Worm (Caenorhabditis elegans) whole organism, late embryonic: Measurements from ENCODE around the gene K05F1.14.
"Not testable (repeated sequence)": the region's sequence is repeated elsewhere in the genome, so short reads cannot be mapped to it uniquely, and the experiment has no call there.

Experiments
- C08G9.2 ChIP-seq: sonication (generic microtip); optimal IDR thresholded peaks from 2 replicates; lab custom pipeline; 2016; ENCODE audit warnings: mild to moderate bottlenecking, missing genetic modification characterization, moderate library complexity, missing compliant biosample characterization
- C38D4.7 ChIP-seq: fragments of 200-800 bp; sonication (Bioruptor generic); optimal IDR thresholded peaks from 2 replicates; lab custom pipeline; 2018; ENCODE audit warnings: mild to moderate bottlenecking, missing genetic modification characterization, moderate library complexity, missing compliant biosample characterization
- K09A11.1 ChIP-seq: sonication (generic microtip); optimal IDR thresholded peaks from 2 replicates; lab custom pipeline; 2017; ENCODE audit warnings: antibody characterized with exemption, mild to moderate bottlenecking, missing genetic modification characterization, missing compliant biosample characterization; ENCODE audit not compliant: insufficient read depth
- Y22D7AL.16 ChIP-seq: sonication (generic microtip); optimal IDR thresholded peaks from 2 replicates; lab custom pipeline; 2016; ENCODE audit warnings: missing genetic modification characterization, missing compliant biosample characterization
- ceh-19 ChIP-seq: fragments of 200-800 bp; sonication (Bioruptor generic); optimal IDR thresholded peaks from 2 replicates; lab custom pipeline; 2018; ENCODE audit warnings: mild to moderate bottlenecking, missing genetic modification characterization, missing compliant biosample characterization
- ceh-2 ChIP-seq: sonication (generic microtip); optimal IDR thresholded peaks from 2 replicates; lab custom pipeline; 2016; ENCODE audit warnings: missing genotype, missing genetic modification characterization, missing compliant biosample characterization
- ceh-22 ChIP-seq: sonication (generic microtip); optimal IDR thresholded peaks from 2 replicates; lab custom pipeline; 2017; ENCODE audit warnings: missing biosample characterization, missing genetic modification characterization
- ceh-31 ChIP-seq: sonication (generic microtip); optimal IDR thresholded peaks from 2 replicates; lab custom pipeline; 2016; ENCODE audit warnings: missing genetic modification characterization, missing compliant biosample characterization
- ceh-34 ChIP-seq: sonication (generic microtip); optimal IDR thresholded peaks from 2 replicates; lab custom pipeline; 2016; ENCODE audit warnings: mild to moderate bottlenecking, missing genetic modification characterization, missing compliant biosample characterization
- ceh-45 ChIP-seq: fragments of 200-800 bp; sonication (Bioruptor generic); IDR thresholded peaks from 2 replicates; pipeline ENCODE4 v1.3.6; 2022; ENCODE audit warnings: missing genetic modification reagents, missing genetic modification characterization, missing compliant biosample characterization
- che-1 ChIP-seq: sonication (generic microtip); optimal IDR thresholded peaks from 2 replicates; lab custom pipeline; 2016; ENCODE audit warnings: mild to moderate bottlenecking, missing genetic modification characterization, missing compliant biosample characterization
- dmd-4 ChIP-seq: sonication (generic microtip); optimal IDR thresholded peaks from 2 replicates; lab custom pipeline; 2016; ENCODE audit warnings: borderline replicate concordance, missing genetic modification characterization, missing compliant biosample characterization
- elt-2 ChIP-seq: sonication (generic microtip); optimal IDR thresholded peaks from 2 replicates; lab custom pipeline; 2016; ENCODE audit warnings: missing genetic modification reagents, missing genetic modification characterization, missing compliant biosample characterization
- ets-4 ChIP-seq: sonication (generic microtip); optimal IDR thresholded peaks from 2 replicates; lab custom pipeline; 2016; ENCODE audit warnings: missing genetic modification characterization, missing compliant biosample characterization
- fax-1 ChIP-seq: sonication (generic microtip); optimal IDR thresholded peaks from 2 replicates; lab custom pipeline; 2016; ENCODE audit warnings: missing genotype, missing genetic modification characterization, missing compliant biosample characterization
- hlh-13 ChIP-seq: fragments of 200-800 bp; sonication (Bioruptor generic); optimal IDR thresholded peaks from 2 replicates; lab custom pipeline; 2018; ENCODE audit warnings: mild to moderate bottlenecking, missing genetic modification characterization, missing compliant biosample characterization
- lim-6 ChIP-seq: sonication (generic microtip); optimal IDR thresholded peaks from 2 replicates; lab custom pipeline; 2016; ENCODE audit warnings: missing genetic modification characterization, missing compliant biosample characterization
- lin-11 ChIP-seq: fragments of 200-800 bp; sonication (Bioruptor generic); optimal IDR thresholded peaks from 2 replicates; lab custom pipeline; 2018; ENCODE audit warnings: mild to moderate bottlenecking, missing genetic modification characterization, missing compliant biosample characterization
- nfya-1 ChIP-seq: sonication (generic microtip); optimal IDR thresholded peaks from 2 replicates; lab custom pipeline; 2017; ENCODE audit warnings: missing genetic modification characterization, mild to moderate bottlenecking, missing compliant biosample characterization, antibody characterized with exemption, moderate library complexity
- nhr-232 ChIP-seq: sonication (generic microtip); optimal IDR thresholded peaks from 2 replicates; lab custom pipeline; 2016; ENCODE audit warnings: missing genetic modification characterization, missing compliant biosample characterization
- pat-9 ChIP-seq: fragments of 200-800 bp; sonication (Bioruptor generic); optimal IDR thresholded peaks from 2 replicates; lab custom pipeline; 2018; ENCODE audit warnings: mild to moderate bottlenecking, missing genetic modification characterization, moderate library complexity, missing compliant biosample characterization
- pax-1 ChIP-seq: fragments of 150-350 bp; optimal IDR thresholded peaks from 2 replicates; lab custom pipeline; 2014; ENCODE audit warnings: missing biosample characterization, missing genetic modification characterization
- pqm-1 ChIP-seq: sonication (generic microtip); optimal IDR thresholded peaks from 2 replicates; lab custom pipeline; 2016; ENCODE audit warnings: missing genetic modification characterization, missing compliant biosample characterization
- pros-1 ChIP-seq: fragments of 150-350 bp; optimal IDR thresholded peaks from 2 replicates; lab custom pipeline; 2014; ENCODE audit warnings: missing biosample characterization, missing genetic modification reagents, missing genetic modification characterization
- ref-2 ChIP-seq: sonication (generic microtip); optimal IDR thresholded peaks from 2 replicates; lab custom pipeline; 2016; ENCODE audit warnings: missing genetic modification characterization, missing compliant biosample characterization
- sdc-2 ChIP-seq: sonication (generic microtip); optimal IDR thresholded peaks from 2 replicates; lab custom pipeline; 2016; ENCODE audit warnings: missing genotype, missing genetic modification characterization, missing compliant biosample characterization
- sox-4 ChIP-seq: sonication (generic microtip); optimal IDR thresholded peaks from 2 replicates; lab custom pipeline; 2017; ENCODE audit warnings: mild to moderate bottlenecking, missing genetic modification characterization, inconsistent platforms, missing compliant biosample characterization
- tbx-2 ChIP-seq: sonication (generic microtip); optimal IDR thresholded peaks from 2 replicates; lab custom pipeline; 2016; ENCODE audit warnings: missing genetic modification characterization, missing compliant biosample characterization
- ttx-3 ChIP-seq: sonication (generic microtip); optimal IDR thresholded peaks from 2 replicates; lab custom pipeline; 2016; ENCODE audit warnings: missing genetic modification reagents, missing genetic modification characterization, missing compliant biosample characterization
- unc-42 ChIP-seq: sonication (generic microtip); optimal IDR thresholded peaks from 2 replicates; lab custom pipeline; 2016; ENCODE audit warnings: missing genotype, missing genetic modification characterization, missing compliant biosample characterization
- unc-86 ChIP-seq: sonication (generic microtip); optimal IDR thresholded peaks from 2 replicates; lab custom pipeline; 2016; ENCODE audit warnings: missing genetic modification characterization, missing compliant biosample characterization
- zip-5 ChIP-seq: sonication (generic microtip); optimal IDR thresholded peaks from 2 replicates; lab custom pipeline; 2016; ENCODE audit warnings: missing genetic modification characterization, missing compliant biosample characterization

Gene K05F1.14

DNA sequence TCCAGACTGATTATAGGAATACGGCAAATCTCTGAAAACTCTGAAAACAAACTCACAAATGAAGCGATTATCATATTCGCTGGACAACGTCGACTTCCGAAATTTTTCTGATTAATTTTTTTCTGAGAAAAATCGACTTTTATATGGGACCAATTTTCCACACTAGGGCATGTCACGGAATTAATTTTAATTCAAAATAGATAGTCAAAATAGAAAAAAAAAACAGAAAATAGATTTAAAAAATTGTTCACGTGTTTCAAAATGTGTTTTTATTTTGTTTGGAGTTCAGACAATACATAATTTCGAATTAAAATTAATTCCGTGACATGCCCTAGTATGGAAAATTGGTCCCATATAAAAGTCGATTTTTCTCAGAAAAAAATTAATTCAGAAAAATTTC, 34.7 kb downstream of the K05F1.14 start, which contains the start of the genes F10C1.3 and F10C1.23:
TSS of gene F10C1.3 (minus strand) at position 101 of the 400 bp plus-strand sequence.
TSS of gene F10C1.23 (plus strand) at position 385 of the 400 bp plus-strand sequence.
- not testable (repeated sequence) for TF ChIP-seq ttx-3 (tag; lab: Kevin White, UChicago); ceh-19 (GFP tag; lab: Kevin White, UChicago); ets-4 (tag; lab: Kevin White, UChicago)

DNA sequence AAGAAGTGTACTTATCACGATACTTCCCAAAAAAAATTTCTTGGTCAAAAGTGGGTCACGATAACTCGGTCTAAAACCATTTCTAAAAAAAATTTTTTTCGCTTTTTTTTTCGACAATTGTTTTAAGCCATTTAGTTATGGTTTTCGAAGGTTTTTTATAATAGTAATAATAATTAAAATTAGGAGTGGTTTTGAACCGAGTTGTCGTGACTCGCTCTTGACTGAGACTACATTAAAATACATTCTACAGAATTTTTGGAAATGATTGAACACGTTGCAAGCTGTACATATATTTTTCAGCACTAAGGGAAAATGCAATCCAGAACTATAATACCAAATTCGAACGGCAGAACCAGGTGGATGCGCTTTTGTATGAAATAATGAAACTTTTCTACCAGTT, 38.2 kb downstream of the K05F1.14 start, which contains the start of gene F10C1.8:
TSS of gene F10C1.8 (plus strand) at position 301 of the 400 bp plus-strand sequence.
- TF ChIP-seq ref-2 (tag; lab: Kevin White, UChicago), result no peak
- no peak for TF ChIP-seq C38D4.7 (GFP tag; lab: Kevin White, UChicago)
- no peak for TF ChIP-seq ceh-2
- no peak for TF ChIP-seq C08G9.2
- no peak for TF ChIP-seq unc-86
- no peak for TF ChIP-seq pqm-1
- TF ChIP-seq sdc-2 (tag; lab: Kevin White, UChicago), result no peak
- no peak for TF ChIP-seq ceh-31
- no peak for TF ChIP-seq che-1
- TF ChIP-seq fax-1 (tag; lab: Kevin White, UChicago), result no peak
- no peak for TF ChIP-seq ceh-22 (tag; lab: Kevin White, UChicago)
- no peak for TF ChIP-seq ceh-34 (tag; lab: Kevin White, UChicago)
- TF ChIP-seq unc-42 (tag; lab: Kevin White, UChicago), result no peak
- TF ChIP-seq lin-11, result no peak

DNA sequence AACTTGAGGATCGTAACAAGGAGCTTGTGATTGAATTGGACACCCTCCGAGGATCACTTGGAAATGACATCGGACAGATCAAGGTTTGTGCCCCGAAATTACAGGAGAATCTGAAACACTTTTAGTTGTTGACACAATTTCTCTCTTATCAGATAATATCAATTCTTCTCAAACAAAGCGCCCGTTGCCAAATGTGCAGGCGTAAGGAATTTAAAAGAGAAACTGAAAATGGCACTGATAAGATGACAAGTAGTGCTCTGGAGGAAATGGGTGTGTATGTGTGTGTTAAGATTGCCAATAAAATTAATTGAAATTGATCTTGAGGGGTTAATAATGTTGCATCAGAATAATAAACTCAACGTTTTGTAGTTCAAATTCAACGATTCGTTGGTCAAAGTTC, 41.0 kb downstream of the K05F1.14 start:
- TF ChIP-seq zip-5 (tag; lab: Kevin White, UChicago) (no peak), elt-2 (tag; lab: Kevin White, UChicago) (peak; percentile 83)

DNA sequence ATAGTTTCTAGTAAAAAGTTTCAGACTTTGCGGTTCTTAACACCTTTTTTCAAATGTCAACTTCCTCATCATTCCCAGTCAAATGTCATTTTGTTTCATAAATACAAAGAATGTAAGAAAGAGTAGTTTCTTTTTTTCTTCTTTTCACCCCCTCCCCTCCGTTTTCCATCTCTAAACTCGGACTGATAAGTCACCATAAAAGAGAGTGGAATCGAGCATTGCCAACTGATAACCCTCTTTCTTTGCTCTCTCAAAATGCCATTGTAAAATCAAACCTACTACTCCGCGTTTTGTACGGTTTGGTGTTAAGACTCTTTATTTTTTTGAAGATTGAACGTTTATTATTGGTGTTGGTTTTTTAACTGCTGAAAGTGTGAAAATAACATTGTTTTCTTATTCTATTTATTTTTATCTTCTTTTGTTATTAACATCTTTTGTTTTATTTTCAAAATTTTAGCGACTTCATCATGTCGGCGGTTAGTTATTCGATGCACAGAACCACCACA, 42.6 kb downstream of the K05F1.14 start, which contains the start of gene ifb-2:
TSS of gene ifb-2 (plus strand) at position 456 of the 506 bp plus-strand sequence.
- TF ChIP-seq pat-9 (no peak), dmd-4 (no peak), elt-2 (tag; lab: Kevin White, UChicago) (peak; percentile 92), K09A11.1 (tag; lab: Kevin White, UChicago) (no peak), lim-6 (tag; lab: Kevin White, UChicago) (no peak)

DNA sequence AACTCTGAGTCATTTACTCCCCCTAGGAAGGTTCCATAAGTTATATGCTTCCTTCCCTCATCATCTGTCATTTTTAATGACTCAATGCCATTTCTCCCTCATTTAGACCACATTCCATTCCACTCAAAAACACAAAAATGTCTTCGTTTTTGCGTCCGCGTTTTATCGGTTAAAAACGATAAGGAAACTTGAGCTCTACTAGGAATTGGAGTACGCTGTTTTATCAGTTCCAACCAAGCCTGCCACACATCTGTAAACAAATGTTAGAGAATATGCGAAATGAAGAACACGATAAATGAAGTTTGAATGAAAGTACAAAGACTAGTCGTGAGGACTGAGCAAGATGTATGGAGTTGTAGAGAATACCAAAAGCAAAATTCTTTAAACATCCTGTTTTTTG, 44.0 kb downstream of the K05F1.14 start:
- no peak for TF ChIP-seq ttx-3 (tag; lab: Kevin White, UChicago)
- no peak for TF ChIP-seq sox-4 (tag; lab: Kevin White, UChicago)
- no peak for TF ChIP-seq ceh-45 (GFP tag; lab: Robert Waterston, UW)
- TF ChIP-seq elt-2 (tag; lab: Kevin White, UChicago), result peak; percentile 93
- no peak for TF ChIP-seq pax-1 (tag; lab: Kevin White, UChicago)
- TF ChIP-seq che-1, result no peak

DNA sequence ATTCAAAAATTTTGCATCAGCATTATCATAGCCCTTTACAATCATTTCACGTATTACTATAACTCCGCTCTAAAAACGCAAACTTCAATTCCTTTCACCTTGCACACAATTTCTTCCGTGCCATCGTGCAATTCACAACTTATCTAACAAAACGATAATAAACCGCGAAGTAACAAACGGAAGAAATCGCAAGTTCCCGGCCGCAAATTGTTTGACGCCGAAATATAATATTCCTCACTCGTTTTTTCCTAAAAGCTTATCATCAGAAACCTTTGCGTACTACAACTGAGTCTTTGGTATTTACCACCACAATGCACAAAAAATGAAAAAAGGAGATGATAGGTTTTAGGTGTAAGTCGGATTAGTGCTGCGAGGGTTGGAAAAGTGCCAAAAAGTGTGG, 45.1 kb downstream of the K05F1.14 start:
- TF ChIP-seq nfya-1 (tag; lab: Kevin White, UChicago), result no peak
- no peak for TF ChIP-seq Y22D7AL.16 (tag; lab: Kevin White, UChicago)
- TF ChIP-seq pros-1 (tag; lab: Kevin White, UChicago), result no peak
- TF ChIP-seq che-1, result no peak

DNA sequence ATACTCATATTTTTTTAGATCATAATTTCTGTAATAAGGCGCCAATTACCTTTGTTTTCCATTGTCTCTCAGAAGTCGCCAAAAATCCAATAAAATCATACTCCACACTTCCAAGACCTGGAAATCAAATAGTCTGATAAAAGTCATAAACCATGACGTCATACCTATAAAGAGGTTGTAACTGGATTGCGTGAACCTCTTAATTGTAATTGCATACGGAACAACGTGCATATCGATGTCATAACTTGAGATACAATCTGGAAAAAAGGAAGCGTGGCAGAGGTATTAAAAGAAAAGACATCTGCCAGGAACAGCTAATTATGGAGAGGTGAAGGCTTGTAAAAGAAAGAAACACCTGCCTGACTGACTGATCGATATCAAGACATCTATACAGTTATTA, 47.3 kb downstream of the K05F1.14 start, which contains the start of gene F10C1.9:
TSS of gene F10C1.9 (minus strand) at position 197 of the 400 bp plus-strand sequence.
- TF ChIP-seq sdc-2 (tag; lab: Kevin White, UChicago) (no peak), unc-42 (tag; lab: Kevin White, UChicago) (no peak), tbx-2 (tag; lab: Kevin White, UChicago) (no peak), elt-2 (tag; lab: Kevin White, UChicago) (peak; percentile 3), che-1 (no peak), nhr-232 (tag; lab: Kevin White, UChicago) (no peak), hlh-13 (GFP tag; lab: Kevin White, UChicago) (no peak), zip-5 (tag; lab: Kevin White, UChicago) (no peak)
